Worm (Caenorhabditis elegans) whole organism, L2 larva: ENCODE measurements around the gene fbxa-135.
A peak's percentile ranks its signal among the peaks of the same experiment; 100 is the strongest.

Experiments
- C34F6.9 ChIP-seq: fragments of 150-350 bp; optimal IDR thresholded peaks from 2 replicates; lab custom pipeline; 2014; ENCODE audit warnings: missing biosample characterization, missing genetic modification characterization
- F13H6.1 ChIP-seq: sonication (generic microtip); optimal IDR thresholded peaks from 2 replicates; lab custom pipeline; 2016; ENCODE audit warnings: missing genetic modification characterization, missing compliant biosample characterization
- R02D3.7 ChIP-seq: fragments of 150-350 bp; optimal IDR thresholded peaks from 2 replicates; lab custom pipeline; 2014; ENCODE audit warnings: missing biosample characterization, missing genetic modification characterization
- Y55F3AM.14 ChIP-seq: fragments of 200-800 bp; sonication (Bioruptor generic); optimal IDR thresholded peaks from 2 replicates; lab custom pipeline; 2018; ENCODE audit warnings: mild to moderate bottlenecking, missing genetic modification characterization, missing compliant biosample characterization
- ZK546.5 ChIP-seq: sonication (generic microtip); optimal IDR thresholded peaks from 2 replicates; lab custom pipeline; 2017; ENCODE audit warnings: missing biosample characterization, missing genetic modification characterization
- alr-1 ChIP-seq: fragments of 150-350 bp; optimal IDR thresholded peaks from 2 replicates; lab custom pipeline; 2014; ENCODE audit warnings: missing biosample characterization, missing genetic modification characterization
- aly-2 ChIP-seq: fragments of 150-350 bp; optimal IDR thresholded peaks from 2 replicates; lab custom pipeline; 2014; ENCODE audit warnings: missing biosample characterization, missing genetic modification characterization
- blmp-1 ChIP-seq: sonication (generic microtip); optimal IDR thresholded peaks from 2 replicates; lab custom pipeline; 2017; ENCODE audit warnings: missing genetic modification characterization, mild to moderate bottlenecking, missing compliant biosample characterization, antibody characterized with exemption, moderate library complexity; ENCODE audit not compliant: insufficient read depth
- crh-2 ChIP-seq: sonication (generic microtip); optimal IDR thresholded peaks from 2 replicates; lab custom pipeline; 2017; ENCODE audit warnings: missing biosample characterization, missing genetic modification characterization
- dmd-4 ChIP-seq: sonication (generic microtip); optimal IDR thresholded peaks from 2 replicates; lab custom pipeline; 2017; ENCODE audit warnings: missing biosample characterization, missing genetic modification characterization
- egl-27 ChIP-seq: sonication (generic microtip); optimal IDR thresholded peaks from 3 replicates; lab custom pipeline; 2017; ENCODE audit warnings: missing biosample characterization, missing genetic modification reagents, missing genetic modification characterization
- elt-1 ChIP-seq: fragments of 150-350 bp; optimal IDR thresholded peaks from 2 replicates; lab custom pipeline; 2014; ENCODE audit warnings: missing biosample characterization, missing genetic modification characterization
- elt-3 ChIP-seq: sonication (generic microtip); optimal IDR thresholded peaks from 2 replicates; lab custom pipeline; 2017; ENCODE audit warnings: missing biosample characterization, missing genetic modification characterization
- fos-1 ChIP-seq: fragments of 150-350 bp; optimal IDR thresholded peaks from 2 replicates; lab custom pipeline; 2014; ENCODE audit warnings: missing biosample characterization, missing genetic modification characterization
- gmeb-1 ChIP-seq: fragments of 150-350 bp; optimal IDR thresholded peaks from 2 replicates; lab custom pipeline; 2014; ENCODE audit warnings: missing biosample characterization, missing genetic modification characterization
- lin-13 ChIP-seq: fragments of 150-350 bp; optimal IDR thresholded peaks from 2 replicates; lab custom pipeline; 2014; ENCODE audit warnings: missing biosample characterization, missing genetic modification reagents, missing genetic modification characterization
- lsy-2 ChIP-seq, 2 experiments: fragments of 150-350 bp in 1 of 2; sonication (generic microtip) in 1 of 2; optimal IDR thresholded peaks; 2 replicates each; lab custom pipeline; 2014 to 2017; ENCODE audit warnings: missing biosample characterization in 2 of 2, missing genetic modification characterization in 2 of 2
- mdl-1 ChIP-seq, 2 experiments: fragments of 150-350 bp in 1 of 2; sonication (generic microtip) in 1 of 2; optimal IDR thresholded peaks; 2 replicates each; lab custom pipeline; 2017; ENCODE audit warnings: missing biosample characterization in 2 of 2, missing genetic modification characterization in 2 of 2
- nhr-10 ChIP-seq: sonication (generic microtip); optimal IDR thresholded peaks from 2 replicates; lab custom pipeline; 2017; ENCODE audit warnings: missing biosample characterization, missing genetic modification characterization
- nhr-11 ChIP-seq: fragments of 150-350 bp; optimal IDR thresholded peaks from 2 replicates; lab custom pipeline; 2014; ENCODE audit warnings: missing biosample characterization, missing genetic modification characterization
- nhr-12 ChIP-seq: fragments of 150-350 bp; optimal IDR thresholded peaks from 2 replicates; lab custom pipeline; 2014; ENCODE audit warnings: missing biosample characterization, missing genetic modification characterization
- nhr-129 ChIP-seq: fragments of 150-350 bp; optimal IDR thresholded peaks from 2 replicates; lab custom pipeline; 2014; ENCODE audit warnings: missing biosample characterization, missing genetic modification characterization
- nhr-21 ChIP-seq: fragments of 150-350 bp; optimal IDR thresholded peaks from 2 replicates; lab custom pipeline; 2014; ENCODE audit warnings: missing biosample characterization, missing genetic modification characterization
- nhr-23 ChIP-seq: fragments of 150-350 bp; optimal IDR thresholded peaks from 2 replicates; lab custom pipeline; 2014; ENCODE audit warnings: missing biosample characterization, missing genetic modification reagents, missing genetic modification characterization
- nhr-237 ChIP-seq: fragments of 150-350 bp; optimal IDR thresholded peaks from 2 replicates; lab custom pipeline; 2014; ENCODE audit warnings: missing biosample characterization, missing genetic modification characterization
- nhr-25 ChIP-seq: fragments of 150-350 bp; sonication (generic microtip); optimal IDR thresholded peaks from 3 replicates; lab custom pipeline; 2014; ENCODE audit warnings: missing biosample characterization, missing genetic modification characterization
- nhr-6 ChIP-seq: fragments of 150-350 bp; optimal IDR thresholded peaks from 2 replicates; lab custom pipeline; 2014; ENCODE audit warnings: missing biosample characterization, missing genetic modification characterization
- peb-1 ChIP-seq: fragments of 150-350 bp; optimal IDR thresholded peaks from 2 replicates; lab custom pipeline; 2014; ENCODE audit warnings: missing biosample characterization, missing genetic modification characterization
- sem-4 ChIP-seq: fragments of 150-350 bp; optimal IDR thresholded peaks from 2 replicates; lab custom pipeline; 2014; ENCODE audit warnings: missing biosample characterization, missing genetic modification reagents, missing genetic modification characterization
- sma-3 ChIP-seq: sonication (generic microtip); optimal IDR thresholded peaks from 2 replicates; lab custom pipeline; 2016; ENCODE audit warnings: missing genetic modification reagents, missing genetic modification characterization, missing compliant biosample characterization
- sma-9 ChIP-seq, 2 experiments: fragments of 150-350 bp in 1 of 2; sonication (generic microtip) in 1 of 2; optimal IDR thresholded peaks; 2 replicates each; lab custom pipeline; 2014 to 2016; ENCODE audit warnings: missing genetic modification characterization in 2 of 2, mild to moderate bottlenecking in 1 of 2, missing biosample characterization in 1 of 2, missing compliant biosample characterization in 1 of 2, missing genetic modification reagents in 1 of 2, moderate library complexity in 1 of 2
- snpc-4 ChIP-seq: fragments of 150-350 bp; optimal IDR thresholded peaks from 2 replicates; lab custom pipeline; 2014; ENCODE audit warnings: missing biosample characterization, missing genetic modification characterization
- unc-39 ChIP-seq: fragments of 150-350 bp; optimal IDR thresholded peaks from 2 replicates; lab custom pipeline; 2014; ENCODE audit warnings: missing biosample characterization, missing genetic modification characterization
- unc-62 ChIP-seq: fragments of 150-350 bp; optimal IDR thresholded peaks from 2 replicates; lab custom pipeline; 2014; ENCODE audit warnings: missing biosample characterization, missing genetic modification reagents, missing genetic modification characterization
- zag-1 ChIP-seq: fragments of 150-350 bp; optimal IDR thresholded peaks from 2 replicates; lab custom pipeline; 2014; ENCODE audit warnings: missing biosample characterization, missing genetic modification characterization
- ztf-1 ChIP-seq: fragments of 200-800 bp; sonication (Bioruptor generic); conservative IDR thresholded peaks from 2 replicates; pipeline ENCODE4 v1.3.6; 2022; ENCODE audit warnings: missing genetic modification characterization, missing compliant biosample characterization
- ztf-4 ChIP-seq: fragments of 150-350 bp; optimal IDR thresholded peaks from 2 replicates; lab custom pipeline; 2014; ENCODE audit warnings: missing biosample characterization, missing genetic modification characterization

fbxa-135 gene

DNA sequence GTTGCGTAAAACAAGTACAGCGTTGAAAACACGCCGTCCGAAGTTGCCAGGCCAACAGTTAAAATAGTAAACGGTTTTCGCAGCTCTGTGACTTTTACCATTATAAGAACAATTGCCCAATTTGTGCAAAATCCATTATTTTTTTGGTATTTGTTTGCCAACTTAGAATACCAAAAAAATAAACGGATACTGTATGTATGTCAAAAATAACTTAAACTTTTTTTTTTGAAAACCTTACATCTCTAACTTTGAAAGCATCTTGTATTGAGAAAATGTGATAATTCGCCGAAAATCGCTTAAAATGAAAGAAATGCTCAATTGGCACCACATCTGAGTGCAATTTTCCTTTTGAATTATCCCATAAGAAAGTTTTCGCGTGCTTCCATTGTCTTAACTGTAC lies 3.3 kb upstream of the fbxa-135 start, which contains the start of gene fbxa-199:
Gene fbxa-199 (minus strand): TSS at position 101 of the 400 bp plus-strand sequence.
- TF ChIP-seq nhr-12 (tag; lab: Kevin White, UChicago) (no peak), gmeb-1 (no peak), R02D3.7 (tag; lab: Kevin White, UChicago) (no peak), egl-27 (no peak), elt-1 (tag; lab: Kevin White, UChicago) (no peak), nhr-21 (tag; lab: Kevin White, UChicago) (no peak), zag-1 (tag; lab: Kevin White, UChicago) (no peak), sma-3 (no peak), ZK546.5 (tag; lab: Kevin White, UChicago) (no peak), C34F6.9 (tag; lab: Kevin White, UChicago) (no peak), unc-39 (tag; lab: Kevin White, UChicago) (no peak), nhr-129 (tag; lab: Kevin White, UChicago) (no peak), ztf-1 (GFP tag; lab: Robert Waterston, UW) (no peak), elt-3 (tag; lab: Kevin White, UChicago) (no peak), snpc-4 (tag; lab: Kevin White, UChicago) (no peak), crh-2 (tag; lab: Kevin White, UChicago) (no peak), peb-1 (tag; lab: Kevin White, UChicago) (no peak), nhr-23 (tag; lab: Kevin White, UChicago) (no peak)

DNA sequence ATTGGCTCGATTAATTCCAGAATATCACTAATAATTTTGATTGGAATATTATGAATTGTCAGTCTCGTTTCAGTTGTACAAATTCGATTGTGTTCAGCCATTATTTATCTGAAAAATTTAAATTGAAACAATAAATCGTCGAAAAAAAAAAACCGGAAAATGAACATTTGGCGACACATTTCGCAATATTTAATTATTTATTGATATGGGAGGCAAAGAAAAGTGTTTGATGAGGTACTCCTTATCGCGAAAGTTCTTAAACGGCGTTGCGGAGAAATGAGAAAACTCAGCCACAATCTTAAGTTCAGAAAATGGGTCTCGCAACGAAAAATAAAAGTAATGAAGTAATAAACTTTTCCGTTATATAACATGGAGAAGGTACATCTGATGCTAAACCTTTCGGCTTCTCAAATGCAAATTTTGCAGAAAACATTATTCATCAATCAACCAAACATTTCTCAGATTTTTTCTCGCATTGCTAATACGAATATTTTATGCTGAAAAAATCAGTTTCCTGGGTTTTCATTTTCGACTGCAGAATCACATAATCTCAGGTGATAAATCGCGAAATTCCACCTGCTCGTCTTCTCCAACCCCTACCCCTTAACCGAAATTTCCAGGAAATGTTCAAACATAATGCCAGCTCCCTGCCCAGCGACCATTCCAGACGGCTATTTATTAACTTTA lies 2.2 kb upstream of the fbxa-135 start, which contains the start of the genes T06E6.15 and sri-7:
Gene T06E6.15 (minus strand): TSS at position 101 of the 687 bp plus-strand sequence.
Gene sri-7 (plus strand): TSS at position 637 of the 687 bp plus-strand sequence.
- TF ChIP-seq nhr-12 (tag; lab: Kevin White, UChicago) = no peak
- no peak for TF ChIP-seq nhr-237 (tag; lab: Kevin White, UChicago)
- no peak for TF ChIP-seq Y55F3AM.14 (GFP tag; lab: Kevin White, UChicago)
- no peak for TF ChIP-seq nhr-6 (tag; lab: Kevin White, UChicago)
- peak; percentile 33 for TF ChIP-seq fos-1 (tag; lab: Kevin White, UChicago)
- TF ChIP-seq elt-1 (tag; lab: Kevin White, UChicago) = no peak
- TF ChIP-seq blmp-1 (tag; lab: Kevin White, UChicago) = no peak
- TF ChIP-seq snpc-4 (tag; lab: Kevin White, UChicago) = no peak

DNA sequence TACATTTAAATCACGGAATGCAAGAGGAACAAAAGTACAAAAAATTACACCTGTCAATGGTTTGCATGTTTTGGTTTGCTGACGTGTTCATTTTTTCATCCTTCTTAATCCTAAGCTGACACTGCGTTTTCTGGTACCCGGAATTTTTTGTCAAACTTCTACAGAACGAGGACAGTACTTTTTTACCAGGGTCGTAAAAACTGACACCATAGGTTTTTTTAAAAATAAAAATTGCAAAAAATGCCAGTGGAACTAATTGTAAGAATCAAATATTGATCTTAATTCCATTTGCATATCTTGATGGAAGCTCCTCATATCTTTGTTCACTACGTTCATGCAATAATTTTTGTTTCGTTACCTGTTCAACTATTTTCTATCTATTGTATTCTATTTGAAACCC lies 2.8 kb downstream of the fbxa-135 start, which contains the start of gene srh-258:
Gene srh-258 (plus strand): TSS at position 301 of the 400 bp plus-strand sequence.
- no peak for TF ChIP-seq nhr-10

DNA sequence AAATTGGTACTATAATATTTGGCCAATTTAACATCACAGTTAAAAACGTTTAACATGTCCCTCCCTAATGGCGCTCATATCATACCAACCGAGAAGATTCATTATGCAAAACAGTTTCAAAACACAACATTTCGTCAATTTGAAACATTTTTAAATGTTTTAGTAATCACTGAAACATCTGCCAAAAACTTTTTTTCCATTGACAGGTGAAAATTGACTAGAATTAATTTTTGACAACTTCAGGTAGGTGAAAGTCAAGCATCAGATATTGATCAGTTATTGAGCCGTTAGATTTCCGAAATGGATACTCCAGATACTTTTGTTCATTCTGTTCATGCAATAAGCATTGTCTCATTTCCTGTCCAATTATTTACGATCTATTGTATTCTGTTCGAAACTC lies 4.9 kb downstream of the fbxa-135 start, which contains the start of gene srh-257:
Gene srh-257 (plus strand): TSS at position 301 of the 400 bp plus-strand sequence.
- no peak for TF ChIP-seq nhr-11 (tag; lab: Kevin White, UChicago)
- TF ChIP-seq R02D3.7 (tag; lab: Kevin White, UChicago) = no peak
- no peak for TF ChIP-seq snpc-4 (tag; lab: Kevin White, UChicago)
- no peak for TF ChIP-seq crh-2 (tag; lab: Kevin White, UChicago)
- no peak for TF ChIP-seq mdl-1 (tag; optimal IDR thresholded peaks at IDR 0.05; lab: Kevin White, UChicago)
- TF ChIP-seq aly-2 (tag; lab: Kevin White, UChicago) = no peak
- no peak for TF ChIP-seq alr-1
- TF ChIP-seq Y55F3AM.14 (GFP tag; lab: Kevin White, UChicago) = no peak
- no peak for TF ChIP-seq ztf-4
- no peak for TF ChIP-seq egl-27

DNA sequence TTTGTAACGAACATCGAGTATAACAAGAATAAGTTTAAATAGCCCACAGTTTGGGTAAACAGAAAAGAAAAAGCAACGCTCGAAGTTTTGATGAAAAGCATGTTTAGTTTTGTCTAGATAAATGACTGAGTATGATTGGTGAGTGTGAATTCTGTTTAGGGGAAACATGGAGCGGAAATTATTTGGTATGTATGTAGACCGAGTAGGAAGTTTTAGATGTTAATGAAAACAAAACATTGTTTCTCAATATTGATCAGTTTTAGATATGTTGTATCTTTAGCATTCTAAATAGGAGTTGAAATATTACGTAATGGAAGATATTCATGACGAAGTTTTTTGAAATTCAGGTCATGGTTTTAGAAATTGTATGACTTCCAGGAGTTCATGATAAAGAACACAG lies 10.6 kb downstream of the fbxa-135 start, which contains the start of gene srbc-63:
Gene srbc-63 (minus strand): TSS at position 101 of the 400 bp plus-strand sequence.
- TF ChIP-seq lsy-2 (tag; optimal IDR thresholded peaks at IDR 0.05; lab: Kevin White, UChicago) = no peak
- TF ChIP-seq nhr-237 (tag; lab: Kevin White, UChicago) = no peak
- TF ChIP-seq blmp-1 (tag; lab: Kevin White, UChicago) = no peak
- TF ChIP-seq, all 48 proteins: peak for 0

DNA sequence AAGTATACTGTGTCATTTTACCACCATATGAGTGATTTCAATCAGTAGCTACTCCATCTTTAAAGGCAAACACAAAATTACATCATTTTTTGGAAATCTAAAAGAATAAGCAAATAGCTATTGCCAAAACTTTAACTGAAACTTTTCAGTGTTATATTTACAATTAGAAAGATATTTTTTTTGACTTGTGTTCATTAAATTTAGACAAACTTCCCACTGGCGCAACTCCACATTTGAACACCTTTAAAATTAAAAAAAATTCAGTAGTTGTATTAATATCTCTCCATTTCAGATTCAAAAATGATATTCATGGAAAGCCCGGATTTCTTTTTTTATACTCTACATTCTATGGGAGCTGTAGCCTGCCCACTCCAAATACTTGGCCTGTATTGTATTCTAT lies 11.8 kb downstream of the fbxa-135 start, which contains the start of gene srh-264:
Gene srh-264 (plus strand): TSS at position 301 of the 400 bp plus-strand sequence.
- TF ChIP-seq lin-13 (GFP tag; lab: Kevin White, UChicago) (no peak), fos-1 (tag; lab: Kevin White, UChicago) (no peak), elt-1 (tag; lab: Kevin White, UChicago) (no peak), Y55F3AM.14 (GFP tag; lab: Kevin White, UChicago) (no peak), gmeb-1 (no peak), unc-62 (GFP tag; lab: Kevin White, UChicago) (no peak), sem-4 (tag; lab: Kevin White, UChicago) (no peak), unc-39 (tag; lab: Kevin White, UChicago) (no peak), sma-9 (GFP tag; optimal IDR thresholded peaks at IDR 0.05; lab: Kevin White, UChicago) (no peak), sma-9 (tag; optimal IDR thresholded peaks at IDR 0.05; lab: Kevin White, UChicago) (no peak), alr-1 (no peak), nhr-6 (tag; lab: Kevin White, UChicago) (no peak), nhr-25 (no peak), dmd-4 (tag; lab: Kevin White, UChicago) (no peak), F13H6.1 (no peak), R02D3.7 (tag; lab: Kevin White, UChicago) (no peak)
